Fruit fly (Drosophila melanogaster) whole organism, embryonic: ENCODE data around the gene Ts.

Source experiments
- Bgb ChIP-seq: fragments of 200-800 bp; sonication (Bioruptor generic); IDR thresholded peaks from 2 replicates; pipeline ENCODE4 v1.3.6; 2022; ENCODE audit warnings: missing biosample characterization, missing genetic modification characterization; ENCODE audit not compliant: partially characterized antibody
- CG10565 ChIP-seq: fragments of 200-800 bp; sonication (Bioruptor generic); optimal IDR thresholded peaks from 3 replicates; lab custom pipeline; 2016; ENCODE audit warnings: missing biosample characterization, mild to moderate bottlenecking, missing genetic modification characterization
- CG10979 ChIP-seq: fragments of 200-800 bp; sonication (Bioruptor generic); optimal IDR thresholded peaks from 2 replicates; lab custom pipeline; 2018; ENCODE audit warnings: missing biosample characterization, mild to moderate bottlenecking, missing genetic modification characterization, moderate library complexity
- CG11093 ChIP-seq: fragments of 200-800 bp; sonication (Bioruptor generic); IDR thresholded peaks from 3 replicates; pipeline ENCODE4 v1.3.6; 2022; ENCODE audit warnings: missing biosample characterization, missing genetic modification characterization
- CG11456 ChIP-seq: fragments of 200-800 bp; sonication (Bioruptor generic); IDR thresholded peaks from 3 replicates; pipeline ENCODE4 v1.3.6; 2022; ENCODE audit warnings: missing biosample characterization, missing genetic modification characterization
- CG11696 ChIP-seq: fragments of 200-800 bp; sonication (Bioruptor generic); IDR thresholded peaks from 2 replicates; pipeline ENCODE4 v1.3.6; 2022; ENCODE audit warnings: missing biosample characterization, missing genetic modification characterization
- CG12236 ChIP-seq: fragments of 200-800 bp; sonication (Bioruptor generic); optimal IDR thresholded peaks from 2 replicates; lab custom pipeline; 2016; ENCODE audit warnings: missing biosample characterization, missing genetic modification characterization
- CG13775 ChIP-seq: fragments of 200-800 bp; sonication (Bioruptor generic); optimal IDR thresholded peaks from 3 replicates; lab custom pipeline; 2017; ENCODE audit warnings: missing biosample characterization, mild to moderate bottlenecking, missing genetic modification characterization
- CG16779 ChIP-seq: fragments of 200-800 bp; sonication (Bioruptor generic); IDR thresholded peaks from 2 replicates; pipeline ENCODE4 v1.3.6; 2022; ENCODE audit warnings: missing biosample characterization, missing genetic modification characterization
- CG16863 ChIP-seq: fragments of 200-800 bp; sonication (Bioruptor generic); optimal IDR thresholded peaks from 3 replicates; lab custom pipeline; 2016; ENCODE audit warnings: missing biosample characterization, missing genetic modification characterization
- CG17361 ChIP-seq: fragments of 200-800 bp; sonication (Bioruptor generic); IDR thresholded peaks from 3 replicates; pipeline ENCODE4 v1.3.6; 2022; ENCODE audit warnings: missing biosample characterization, missing genetic modification characterization
- CG2678 ChIP-seq: fragments of 200-800 bp; sonication (Bioruptor generic); optimal IDR thresholded peaks from 3 replicates; lab custom pipeline; 2019; ENCODE audit warnings: missing biosample characterization, mild to moderate bottlenecking, missing genetic modification characterization, moderate library complexity
- CG31388 ChIP-seq: fragments of 200-800 bp; sonication (Bioruptor generic); optimal IDR thresholded peaks from 2 replicates; lab custom pipeline; 2016; ENCODE audit warnings: missing biosample characterization, missing genetic modification characterization
- CG3847 ChIP-seq: fragments of 200-800 bp; sonication (Bioruptor generic); IDR thresholded peaks from 2 replicates; pipeline ENCODE4 v1.3.6; 2022; ENCODE audit warnings: missing biosample characterization, missing genetic modification characterization
- CG4820 ChIP-seq: fragments of 200-800 bp; sonication (Bioruptor generic); optimal IDR thresholded peaks from 3 replicates; lab custom pipeline; 2016; ENCODE audit warnings: missing biosample characterization, missing genetic modification characterization
- CG7556 ChIP-seq: fragments of 200-800 bp; sonication (Bioruptor generic); optimal IDR thresholded peaks from 2 replicates; lab custom pipeline; 2017; ENCODE audit warnings: missing biosample characterization, mild to moderate bottlenecking, missing genetic modification characterization
- CG8765 ChIP-seq: fragments of 200-800 bp; sonication (Bioruptor generic); IDR thresholded peaks from 2 replicates; pipeline ENCODE4 v1.3.6; 2022; ENCODE audit warnings: missing biosample characterization, missing genetic modification characterization
- CkIIα-i1 ChIP-seq: fragments of 200-800 bp; sonication (Bioruptor generic); IDR thresholded peaks from 2 replicates; pipeline ENCODE4 v1.3.6; 2022; ENCODE audit warnings: missing biosample characterization, missing genetic modification characterization
- CoRest ChIP-seq: fragments of 200-800 bp; sonication (Bioruptor generic); optimal IDR thresholded peaks from 3 replicates; lab custom pipeline; 2018; ENCODE audit warnings: missing biosample characterization, mild to moderate bottlenecking, missing genetic modification characterization, moderate library complexity
- E2f2 ChIP-seq: fragments of 200-800 bp; sonication (Bioruptor generic); IDR thresholded peaks from 2 replicates; pipeline ENCODE4 v1.3.6; 2022; ENCODE audit warnings: missing biosample characterization, missing genetic modification characterization
- H15 ChIP-seq: fragments of 200-800 bp; sonication (Bioruptor generic); IDR thresholded peaks from 3 replicates; pipeline ENCODE4 v1.3.6; 2022; ENCODE audit warnings: missing biosample characterization, missing genetic modification characterization
- H2.0 ChIP-seq: fragments of 200-800 bp; sonication (Bioruptor generic); IDR thresholded peaks from 2 replicates; pipeline ENCODE4 v1.3.6; 2022; ENCODE audit warnings: missing biosample characterization, missing genetic modification characterization
- Hr78 ChIP-seq, 2 experiments: fragments of 200-800 bp in 1 of 2; fragments of >200 bp in 1 of 2; sonication (Bioruptor generic) in 1 of 2; optimal IDR thresholded peaks; 2 replicates each; lab custom pipeline; 2017 to 2019; ENCODE audit warnings: missing biosample characterization in 2 of 2, missing genetic modification characterization in 2 of 2, mild to moderate bottlenecking in 1 of 2, moderate library complexity in 1 of 2
- Kr ChIP-seq: fragments of 200-800 bp; sonication (Bioruptor generic); optimal IDR thresholded peaks from 2 replicates; lab custom pipeline; 2017; ENCODE audit warnings: missing biosample characterization, mild to moderate bottlenecking, missing genetic modification characterization
- NK7.1 ChIP-seq: fragments of 200-800 bp; sonication (Bioruptor generic); optimal IDR thresholded peaks from 3 replicates; lab custom pipeline; 2016; ENCODE audit warnings: missing biosample characterization, missing genetic modification characterization
- Oli ChIP-seq: fragments of 200-800 bp; sonication (Bioruptor generic); optimal IDR thresholded peaks from 2 replicates; lab custom pipeline; 2018; ENCODE audit warnings: missing biosample characterization, mild to moderate bottlenecking, missing genetic modification characterization, moderate library complexity
- Sin3A ChIP-seq: fragments of >200 bp; optimal IDR thresholded peaks from 2 replicates; lab custom pipeline; 2018
- Usf ChIP-seq: fragments of 200-800 bp; sonication (Bioruptor generic); optimal IDR thresholded peaks from 2 replicates; lab custom pipeline; 2017; ENCODE audit warnings: missing genotype, missing biosample characterization, missing genetic modification characterization
- aop ChIP-seq: fragments of 200-800 bp; sonication (Bioruptor generic); IDR thresholded peaks from 2 replicates; pipeline ENCODE4 v1.3.6; 2022; ENCODE audit warnings: missing biosample characterization, missing genetic modification characterization
- chif ChIP-seq, 2 experiments: fragments of 200-800 bp; sonication (Bioruptor generic); optimal IDR thresholded peaks; 3 replicates each; lab custom pipeline; 2016; ENCODE audit warnings: missing biosample characterization in 2 of 2, missing genetic modification characterization in 2 of 2
- crp ChIP-seq, 2 experiments: fragments of 200-800 bp; sonication (Bioruptor generic); optimal IDR thresholded peaks; 2 replicates in 1 of 2; 3 replicates in 1 of 2; lab custom pipeline; 2017; ENCODE audit warnings: missing biosample characterization in 2 of 2, missing genetic modification characterization in 2 of 2, mild to moderate bottlenecking in 1 of 2, moderate library complexity in 1 of 2
- cwo ChIP-seq: fragments of 200-800 bp; sonication (Bioruptor generic); optimal IDR thresholded peaks from 3 replicates; lab custom pipeline; 2017; ENCODE audit warnings: missing biosample characterization, missing genetic modification characterization, mild to moderate bottlenecking, moderate library complexity, missing genetic modification reagents
- gro ChIP-seq: fragments of 200-800 bp; sonication (Bioruptor generic); optimal IDR thresholded peaks from 2 replicates; lab custom pipeline; 2016; ENCODE audit warnings: missing biosample characterization, missing genetic modification characterization
- lab ChIP-seq: fragments of 200-800 bp; sonication (Bioruptor generic); optimal IDR thresholded peaks from 3 replicates; lab custom pipeline; 2017; ENCODE audit warnings: missing biosample characterization, missing genetic modification characterization, mild to moderate bottlenecking, moderate library complexity, missing genetic modification reagents
- lilli ChIP-seq: fragments of 200-800 bp; sonication (Bioruptor generic); optimal IDR thresholded peaks from 3 replicates; lab custom pipeline; 2016; ENCODE audit warnings: missing biosample characterization, missing genetic modification characterization
- nom ChIP-seq: fragments of 200-800 bp; sonication (Bioruptor generic); optimal IDR thresholded peaks from 2 replicates; lab custom pipeline; 2017; ENCODE audit warnings: missing biosample characterization, missing genetic modification characterization, mild to moderate bottlenecking, moderate library complexity, missing genetic modification reagents
- pfk ChIP-seq: fragments of 200-800 bp; sonication (Bioruptor generic); optimal IDR thresholded peaks from 2 replicates; lab custom pipeline; 2018; ENCODE audit warnings: missing biosample characterization, mild to moderate bottlenecking, missing genetic modification characterization, moderate library complexity
- phol ChIP-seq: fragments of 200-800 bp; sonication (Bioruptor generic); optimal IDR thresholded peaks from 3 replicates; lab custom pipeline; 2018; ENCODE audit warnings: missing biosample characterization, mild to moderate bottlenecking, missing genetic modification characterization, moderate library complexity
- scrt ChIP-seq: fragments of 200-800 bp; sonication (Bioruptor generic); optimal IDR thresholded peaks from 2 replicates; lab custom pipeline; 2018; ENCODE audit warnings: missing biosample characterization, mild to moderate bottlenecking, missing genetic modification characterization, moderate library complexity
- ssp ChIP-seq: fragments of 200-800 bp; sonication (Bioruptor generic); IDR thresholded peaks from 2 replicates; pipeline ENCODE4 v1.3.6; 2022; ENCODE audit warnings: missing biosample characterization, missing genetic modification characterization
- trh ChIP-seq: fragments of 200-800 bp; sonication (Bioruptor generic); optimal IDR thresholded peaks from 2 replicates; lab custom pipeline; 2016; ENCODE audit warnings: missing biosample characterization, missing genetic modification characterization
- unpg ChIP-seq: fragments of 200-800 bp; sonication (Bioruptor generic); optimal IDR thresholded peaks from 3 replicates; lab custom pipeline; 2018; ENCODE audit warnings: missing biosample characterization, mild to moderate bottlenecking, missing genetic modification characterization, moderate library complexity
- zen2 ChIP-seq: fragments of 200-800 bp; sonication (Bioruptor generic); IDR thresholded peaks from 3 replicates; pipeline ENCODE4 v1.3.6; 2022; ENCODE audit warnings: missing biosample characterization, missing genetic modification characterization; ENCODE audit not compliant: partially characterized antibody

Gene Ts

dm6 chr2L:2976829-2977228 is 7.4 kb upstream of the Ts start, which contains the start of the genes CG9641 and CG3165 (continued):
- TF ChIP-seq CG4820 (GFP tag; lab: Kevin White, UChicago) (peak; percentile 90), scrt (GFP tag; lab: Kevin White, UChicago) (peak; percentile 77), Usf (GFP tag; lab: Kevin White, UChicago) (peak; percentile 49), CG13775 (peak; percentile 86), phol (tag; lab: Kevin White, UChicago) (peak; percentile 88), aop (no peak), CG11456 (peak; percentile 90), CG16863 (GFP tag; lab: Kevin White, UChicago) (peak; percentile 88), CG3847 (GFP tag; lab: Robert Waterston, UW) (peak; percentile 88), crp (GFP tag; optimal IDR thresholded peaks at IDR 0.05; lab: Kevin White, UChicago) (peak in 1 of 2 experiments; percentile 46), Oli (peak; percentile 75), CG12236 (GFP tag; lab: Kevin White, UChicago) (peak; percentile 74), CkIIα-i1 (GFP tag; lab: Robert Waterston, UW) (no peak), CG17361 (GFP tag; lab: Robert Waterston, UW) (no peak; the same call in 1 of the 3 replicates), CG8765 (GFP tag; lab: Robert Waterston, UW) (peak; percentile 64), cwo (peak; percentile 73), E2f2 (peak; percentile 73), nom (peak; percentile 73), CG11093 (peak; percentile 73; the same call in 1 of the 3 replicates), unpg (GFP tag; lab: Kevin White, UChicago) (peak; percentile 79), CG31388 (GFP tag; lab: Kevin White, UChicago) (peak; percentile 76), H2.0 (GFP tag; lab: Robert Waterston, UW) (peak; percentile 76), gro (GFP tag; lab: Kevin White, UChicago) (peak; percentile 92), zen2 (GFP tag; lab: Robert Waterston, UW) (peak; percentile 97), chif (GFP tag; optimal IDR thresholded peaks at IDR 0.05; lab: Kevin White, UChicago) (peak; percentile 83 to 90), Bgb (GFP tag; lab: Robert Waterston, UW) (peak; percentile 91), CG10565 (GFP tag; lab: Kevin White, UChicago) (peak; percentile 70), lab (GFP tag; lab: Kevin White, UChicago) (no peak), CG7556 (peak; percentile 79), H15 (GFP tag; lab: Robert Waterston, UW) (peak; percentile 74; the same call in 2 of the 3 replicates), NK7.1 (GFP tag; lab: Kevin White, UChicago) (peak; percentile 66), Hr78 (GFP tag; optimal IDR thresholded peaks at IDR 0.05; lab: Kevin White, UChicago) (no peak), trh (GFP tag; lab: Kevin White, UChicago) (peak; percentile 53), CoRest (tag; lab: Kevin White, UChicago) (peak; percentile 90), Kr (no peak), lilli (peak; percentile 93), pfk (GFP tag; lab: Kevin White, UChicago) (peak; percentile 3), CG2678 (tag; lab: Kevin White, UChicago) (no peak), CG10979 (tag; lab: Kevin White, UChicago) (peak; percentile 76), ssp (GFP tag; lab: Robert Waterston, UW) (peak; percentile 76), CG11696 (GFP tag; lab: Robert Waterston, UW) (no peak), CG16779 (GFP tag; lab: Robert Waterston, UW) (peak; percentile 76; the same call in 1 of the 2 replicates), Sin3A (peak; percentile 76)
